Fruit fly (Drosophila melanogaster): ENCODE results near the gene RpS5a.
A peak's percentile ranks its signal among the peaks of the same experiment; 100 is the strongest.

The RpS5a gene

DNA sequence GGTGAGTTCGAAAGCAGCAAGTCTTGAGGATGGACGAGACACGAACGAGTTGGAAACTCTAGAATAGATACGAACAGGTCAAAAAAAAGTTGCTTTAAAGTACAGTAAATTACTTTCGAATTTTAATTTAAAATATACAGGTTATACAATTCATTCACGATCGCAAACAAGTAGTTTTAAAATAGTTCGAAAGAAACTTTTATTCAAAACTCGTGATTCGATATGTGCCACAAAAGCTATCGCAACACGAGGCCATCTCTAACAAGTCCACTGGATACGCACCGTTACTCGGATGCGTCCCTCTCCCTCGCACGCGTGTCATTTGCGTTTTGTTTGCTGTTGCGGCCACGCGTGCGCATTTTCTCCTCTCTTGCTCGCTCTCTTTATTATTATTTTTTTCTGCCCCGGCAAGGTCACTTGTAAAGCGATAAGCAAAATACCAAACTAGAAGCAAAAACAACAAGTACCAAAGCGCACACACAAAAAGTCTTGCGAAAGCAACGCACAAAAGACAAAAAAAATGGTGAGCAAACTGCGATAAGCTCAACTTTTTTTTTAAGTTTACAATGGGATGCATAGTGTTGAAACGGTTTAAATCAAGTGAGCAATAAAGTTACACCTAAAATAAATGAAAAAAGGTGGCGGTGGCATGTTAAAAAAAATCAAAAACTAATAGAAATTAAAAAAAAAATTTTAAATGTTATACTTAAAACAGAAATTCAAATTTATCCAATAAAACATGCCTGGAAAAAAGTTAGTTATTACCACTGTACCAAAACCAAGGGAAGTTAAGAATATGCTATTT, 22.8 kb downstream of the RpS5a start (continued):
- peak; percentile 20 for TF ChIP-seq CG34406 (GFP tag; optimal IDR thresholded peaks at IDR 0.05)
- peak; percentile 85 for TF ChIP-seq svp (GFP tag)
- TF ChIP-seq ss (GFP tag; optimal IDR thresholded peaks at IDR 0.05), result peak; percentile 67 to 71
- TF ChIP-seq Ets21C (GFP tag; optimal IDR thresholded peaks at IDR 0.05), result peak; percentile 15
- peak; percentile 8 for TF ChIP-seq dsx (GFP tag; optimal IDR thresholded peaks at IDR 0.05; ENCODE audit: poor library complexity, severe bottlenecking)
- TF ChIP-seq achi (GFP tag; optimal IDR thresholded peaks at IDR 0.05), result no peak
- TF ChIP-seq CG6854 (GFP tag; optimal IDR thresholded peaks at IDR 0.05), result no peak
- TF ChIP-seq Smox (GFP tag; optimal IDR thresholded peaks at IDR 0.05), result peak; percentile 15
- no peak for TF ChIP-seq CG8319 (GFP tag; optimal IDR thresholded peaks at IDR 0.05)
- TF ChIP-seq CG11762 (GFP tag; optimal IDR thresholded peaks at IDR 0.05; ENCODE audit: insufficient read depth), result peak; percentile 10
- peak; percentile 19 for TF ChIP-seq spab (GFP tag; optimal IDR thresholded peaks at IDR 0.05)
- peak; percentile 13 for TF ChIP-seq CG11902 (GFP tag; optimal IDR thresholded peaks at IDR 0.05)
- TF ChIP-seq CG32006 (GFP tag; optimal IDR thresholded peaks at IDR 0.05), result peak; percentile 29
- TF ChIP-seq CG31627 (GFP tag; optimal IDR thresholded peaks at IDR 0.05), result no peak
- TF ChIP-seq fd85E (GFP tag; optimal IDR thresholded peaks at IDR 0.05), result no peak
- TF ChIP-seq CG3032 (tag; optimal IDR thresholded peaks at IDR 0.05), result peak; percentile 43

DNA sequence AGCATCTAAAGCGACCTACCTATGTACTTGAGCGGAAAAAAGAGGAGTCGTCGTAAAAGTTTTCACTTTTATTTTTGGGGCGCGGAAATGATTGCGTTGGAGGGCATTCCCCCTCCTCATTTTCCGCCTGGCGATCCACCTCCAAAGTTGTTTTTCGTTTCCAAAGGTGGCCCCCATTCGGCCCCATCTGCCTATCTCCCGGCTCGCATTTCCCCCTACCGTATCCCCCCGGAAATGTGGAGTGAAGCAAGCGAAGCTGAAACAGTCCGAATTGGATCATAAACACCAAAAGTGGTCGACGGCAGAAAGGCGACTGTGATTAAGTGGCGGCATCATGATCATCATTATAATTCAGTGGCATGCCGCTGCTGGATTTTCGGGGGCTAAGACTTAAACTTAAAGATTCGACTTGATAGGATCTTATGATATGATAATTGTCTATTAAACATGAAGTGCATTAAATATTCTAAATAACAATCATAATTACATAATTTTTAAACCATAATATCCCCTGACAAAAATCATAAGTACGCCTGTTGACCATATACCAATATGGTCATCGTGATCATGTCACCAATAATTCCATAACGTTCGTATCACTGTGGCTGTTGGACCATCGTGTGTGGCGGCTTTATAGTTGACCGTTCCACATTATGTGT, 24.4 kb downstream of the RpS5a start:
- TF ChIP-seq fd59A (GFP tag; optimal IDR thresholded peaks at IDR 0.05) (no peak), CG32006 (GFP tag; optimal IDR thresholded peaks at IDR 0.05) (peak; percentile 66), vri (GFP tag; optimal IDR thresholded peaks at IDR 0.05) (no peak), topi (GFP tag; optimal IDR thresholded peaks at IDR 0.05) (peak; percentile 62), Hr38 (GFP tag; optimal IDR thresholded peaks at IDR 0.05) (no peak), spab (GFP tag; optimal IDR thresholded peaks at IDR 0.05) (no peak), CG4318 (GFP tag; optimal IDR thresholded peaks at IDR 0.05) (peak; percentile 20), Lpt (GFP tag; optimal IDR thresholded peaks at IDR 0.05) (no peak), net (GFP tag; optimal IDR thresholded peaks at IDR 0.05) (peak; percentile 40), Hr39 (GFP tag; optimal IDR thresholded peaks at IDR 0.05) (peak; percentile 52), cyc (GFP tag; optimal IDR thresholded peaks at IDR 0.05) (peak; percentile 56), acj6 (GFP tag; optimal IDR thresholded peaks at IDR 0.05) (peak; percentile 57), Ets21C (GFP tag; optimal IDR thresholded peaks at IDR 0.05) (peak; percentile 10), salr (GFP tag; optimal IDR thresholded peaks at IDR 0.05) (peak in 1 of 2 experiments; percentile 16), CG6854 (GFP tag; optimal IDR thresholded peaks at IDR 0.05) (no peak), CG11294 (GFP tag; IDR thresholded peaks at IDR 0.05) (no peak; the same call in 1 of the 2 replicates), CG3919 (GFP tag; optimal IDR thresholded peaks at IDR 0.05) (peak; percentile 52), Hr4 (GFP tag; optimal IDR thresholded peaks at IDR 0.05) (peak; percentile 64), lz (GFP tag; optimal IDR thresholded peaks at IDR 0.05) (peak; percentile 68), CG11902 (GFP tag; optimal IDR thresholded peaks at IDR 0.05) (peak; percentile 21), fd85E (GFP tag; optimal IDR thresholded peaks at IDR 0.05) (no peak), Smox (GFP tag; optimal IDR thresholded peaks at IDR 0.05) (peak; percentile 60), Eip93F (GFP tag; optimal IDR thresholded peaks at IDR 0.05) (peak; percentile 1), CG7368 (GFP tag; optimal IDR thresholded peaks at IDR 0.05) (peak; percentile 55), dsx (GFP tag; optimal IDR thresholded peaks at IDR 0.05; ENCODE audit: poor library complexity, severe bottlenecking) (no peak), Sox15 (GFP tag; optimal IDR thresholded peaks at IDR 0.05) (peak; percentile 42), Met (GFP tag; optimal IDR thresholded peaks at IDR 0.05) (peak; percentile 65), Gug (GFP tag; IDR thresholded peaks at IDR 0.05) (peak; percentile 43), CG8319 (GFP tag; optimal IDR thresholded peaks at IDR 0.05) (peak; percentile 46), CG6792 (GFP tag; optimal IDR thresholded peaks at IDR 0.05) (peak; percentile 52), fkh (GFP tag; optimal IDR thresholded peaks at IDR 0.05) (no peak), Eip75B (GFP tag; optimal IDR thresholded peaks at IDR 0.05) (peak; percentile 58), svp (GFP tag) (peak; percentile 92), eg (GFP tag; IDR thresholded peaks at IDR 0.05) (peak; percentile 69), CG9139 (GFP tag; optimal IDR thresholded peaks at IDR 0.05) (no peak), pdm3 (GFP tag; optimal IDR thresholded peaks at IDR 0.05) (peak; percentile 77), dac (GFP tag; optimal IDR thresholded peaks at IDR 0.05) (peak; percentile 10), CG6163 (GFP tag; IDR thresholded peaks at IDR 0.05) (peak; percentile 52; the same call in 1 of the 3 replicates), Sox102F (GFP tag; optimal IDR thresholded peaks at IDR 0.05) (peak; percentile 64), CG11762 (GFP tag; optimal IDR thresholded peaks at IDR 0.05; ENCODE audit: insufficient read depth) (peak; percentile 48)

Measured in whole organism, prepupa.